Fruit fly (Drosophila melanogaster): Measurements from ENCODE around the gene xit.
A peak's percentile ranks its signal among the peaks of the same experiment; 100 is the strongest.

xit gene

DNA sequence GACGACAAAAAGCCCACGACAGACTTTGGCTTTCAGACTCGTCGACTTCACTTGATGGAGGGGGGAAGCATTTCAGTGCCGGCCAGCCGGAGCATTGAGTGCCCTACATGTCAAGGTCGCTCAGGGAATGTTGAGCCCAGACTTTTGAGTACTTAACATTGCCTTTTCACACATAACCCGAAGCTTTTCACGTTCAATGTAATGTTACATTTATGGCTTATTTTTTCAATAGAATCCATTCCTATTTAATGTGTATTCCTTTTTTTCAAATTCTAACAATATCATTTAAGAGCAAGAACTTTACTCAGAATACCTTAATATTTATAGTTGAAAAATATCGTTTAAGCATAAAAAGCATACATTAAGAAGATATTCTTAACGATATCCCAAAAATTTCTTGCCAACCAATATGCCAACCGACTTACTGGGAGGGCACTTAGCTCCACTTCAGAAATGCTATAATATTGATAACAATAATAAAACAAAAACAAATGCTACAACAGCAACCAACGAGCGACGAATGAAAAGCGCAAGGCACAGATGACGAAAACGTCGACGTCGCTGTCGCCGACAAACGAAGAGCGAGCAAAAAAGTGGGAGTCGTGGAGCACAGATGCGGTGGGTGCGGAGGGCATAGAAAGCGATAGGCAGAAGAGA is 39.1 kb downstream of the xit start (continued):
- TF ChIP-seq CG13296 (GFP tag; optimal IDR thresholded peaks at IDR 0.05) (peak; percentile 66), Hr78 (GFP tag; optimal IDR thresholded peaks at IDR 0.05) (no peak), knrl (GFP tag; IDR thresholded peaks at IDR 0.05; ENCODE audit: partially characterized antibody) (no peak), CG12071 (GFP tag; optimal IDR thresholded peaks at IDR 0.05) (peak; percentile 28), CG30020 (tag; optimal IDR thresholded peaks at IDR 0.05) (peak; percentile 56), CG11695 (GFP tag; IDR thresholded peaks at IDR 0.05) (peak; percentile 71), CoRest (tag; optimal IDR thresholded peaks at IDR 0.05) (peak; percentile 64), Mrtf (GFP tag; IDR thresholded peaks at IDR 0.05) (0 out of 3 replicates have a peak, but pooled peaks have one; percentile 48), CG6175 (GFP tag; IDR thresholded peaks at IDR 0.05) (0 out of 3 replicates have a peak, but pooled peaks have one; percentile 41), bigmax (GFP tag; optimal IDR thresholded peaks at IDR 0.05) (no peak), CG11398 (GFP tag; optimal IDR thresholded peaks at IDR 0.05) (peak; percentile 45), CrebB (tag; optimal IDR thresholded peaks at IDR 0.05) (no peak), CG9437 (GFP tag; optimal IDR thresholded peaks at IDR 0.05) (peak; percentile 39), onecut (GFP tag; IDR thresholded peaks at IDR 0.05) (peak; percentile 39; the same call in 1 of the 2 replicates), CG11456 (GFP tag; IDR thresholded peaks at IDR 0.05) (peak; percentile 79), CG12236 (GFP tag; optimal IDR thresholded peaks at IDR 0.05) (no peak), HLH54F (GFP tag; optimal IDR thresholded peaks at IDR 0.05) (peak; percentile 28), CG4854 (GFP tag; optimal IDR thresholded peaks at IDR 0.05) (peak; percentile 61), gro (GFP tag; optimal IDR thresholded peaks at IDR 0.05) (peak; percentile 74), chm (GFP tag; IDR thresholded peaks at IDR 0.05) (no peak; the same call in 1 of the 2 replicates), pan (optimal IDR thresholded peaks at IDR 0.05) (no peak), pan (GFP tag; optimal IDR thresholded peaks at IDR 0.05 in 1 of 2, IDR thresholded peaks at IDR 0.05 in 1 of 2) (peak in 1 of 2 experiments; percentile 71), odd (GFP tag; optimal IDR thresholded peaks at IDR 0.05) (peak; percentile 14), gcm2 (GFP tag; optimal IDR thresholded peaks at IDR 0.05) (no peak), chinmo (GFP tag; IDR thresholded peaks at IDR 0.05; ENCODE audit: partially characterized antibody) (peak; percentile 83; the same call in 2 of the 4 replicates), unc-4 (GFP tag; IDR thresholded peaks at IDR 0.05; ENCODE audit: partially characterized antibody) (no peak), Med (GFP tag) (peak; percentile 88), croc (GFP tag; conservative IDR thresholded peaks at IDR 0.05) (peak; percentile 71), Camta (GFP tag; optimal IDR thresholded peaks at IDR 0.05) (peak; percentile 80), Six4 (GFP tag; optimal IDR thresholded peaks at IDR 0.05) (peak; percentile 70), row (GFP tag; IDR thresholded peaks at IDR 0.05) (peak; percentile 72), pros (GFP tag; optimal IDR thresholded peaks at IDR 0.05) (no peak), Jarid2 (GFP tag; optimal IDR thresholded peaks at IDR 0.05) (peak; percentile 53), CG12391 (tag; optimal IDR thresholded peaks at IDR 0.05) (peak; percentile 53), D (optimal IDR thresholded peaks at IDR 0.05) (no peak), D (GFP tag; optimal IDR thresholded peaks at IDR 0.05) (peak; percentile 86), CG4328 (GFP tag; optimal IDR thresholded peaks at IDR 0.05) (peak; percentile 75)

DNA sequence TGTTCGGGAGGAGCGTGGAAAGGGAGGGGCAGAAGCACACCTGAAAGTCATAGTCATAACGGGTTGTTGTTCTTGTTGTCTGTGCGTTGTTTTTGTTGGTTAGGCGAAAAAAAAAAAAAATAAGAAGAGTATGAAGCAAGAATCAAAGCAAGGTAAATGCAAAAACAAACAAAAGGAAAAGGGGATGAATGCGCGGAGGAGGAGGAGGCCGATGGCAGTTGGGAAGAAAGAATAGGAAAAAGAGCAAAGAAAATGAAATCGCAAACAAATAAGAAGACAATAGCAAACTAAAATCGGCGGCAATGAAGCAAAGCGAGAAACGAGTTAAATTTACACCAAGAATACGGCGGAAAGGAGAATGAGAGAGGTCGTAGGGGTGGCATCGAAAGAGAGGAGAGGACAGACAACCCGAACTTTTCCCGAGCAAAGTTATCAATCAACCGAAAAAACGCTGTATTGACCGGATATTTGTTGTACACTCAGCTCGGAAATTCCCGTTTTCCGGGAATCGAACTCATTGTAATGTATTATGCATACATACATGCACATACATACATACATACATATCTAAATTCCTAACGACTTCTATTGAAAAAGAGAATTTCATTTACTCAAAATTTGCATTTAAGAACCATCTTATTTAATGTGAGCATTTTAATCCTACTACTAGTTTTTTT is 39.7 kb downstream of the xit start:
- TF ChIP-seq gcm (GFP tag; optimal IDR thresholded peaks at IDR 0.05) (no peak), B-H1 (GFP tag; IDR thresholded peaks at IDR 0.05) (no peak), Opbp (GFP tag; IDR thresholded peaks at IDR 0.05; ENCODE audit: partially characterized antibody) (no peak), Hey (tag; optimal IDR thresholded peaks at IDR 0.05) (no peak), exex (tag; optimal IDR thresholded peaks at IDR 0.05) (no peak), luna (GFP tag; optimal IDR thresholded peaks at IDR 0.05) (no peak), CG8478 (optimal IDR thresholded peaks at IDR 0.05) (no peak), kay (GFP tag; optimal IDR thresholded peaks at IDR 0.05) (no peak), CG9215 (GFP tag; IDR thresholded peaks at IDR 0.05) (no peak), pho (GFP tag; optimal IDR thresholded peaks at IDR 0.05) (no peak), pita (GFP tag; optimal IDR thresholded peaks at IDR 0.05) (no peak), CG12942 (GFP tag; optimal IDR thresholded peaks at IDR 0.05) (no peak), Ada2b (GFP tag; IDR thresholded peaks at IDR 0.05) (no peak), tgo (GFP tag; IDR thresholded peaks at IDR 0.05) (peak; percentile 42; the same call in 1 of the 3 replicates), CG4328 (GFP tag; optimal IDR thresholded peaks at IDR 0.05) (no peak)
